Fruit fly (Drosophila melanogaster): Measurements from ENCODE around the gene Lint-O.

Lint-O gene

DNA sequence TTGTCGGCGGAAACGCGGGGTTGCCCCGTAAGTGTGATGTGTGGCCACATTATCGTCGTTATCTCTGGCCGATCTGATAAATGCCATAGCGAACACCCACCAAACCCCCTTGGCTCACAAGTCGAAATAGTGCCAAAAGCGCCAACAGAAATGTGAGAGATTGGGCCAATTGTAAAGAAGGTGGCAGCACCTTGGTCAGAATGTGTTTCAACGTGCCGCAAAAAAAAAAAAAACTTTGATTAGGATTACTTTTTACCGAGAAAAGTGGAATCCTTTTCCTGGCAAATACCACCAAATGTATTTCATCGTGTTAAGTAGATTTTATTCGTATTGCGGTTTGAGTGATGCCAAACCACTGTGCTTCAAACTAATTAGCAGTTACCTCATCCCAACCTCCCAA, 44.5 kb downstream of the Lint-O start (continued):
- peak; percentile 22 for TF ChIP-seq ewg (GFP tag; optimal IDR thresholded peaks at IDR 0.05)
- TF ChIP-seq CG7745 (tag; optimal IDR thresholded peaks at IDR 0.05): no peak
- TF ChIP-seq peb (GFP tag; IDR thresholded peaks at IDR 0.05): peak; percentile 67
- no peak for TF ChIP-seq fru (optimal IDR thresholded peaks at IDR 0.05)
- TF ChIP-seq Sox102F (GFP tag; optimal IDR thresholded peaks at IDR 0.05): peak; percentile 79
- peak; percentile 52 for TF ChIP-seq Ets97D (GFP tag; optimal IDR thresholded peaks at IDR 0.05)
- TF ChIP-seq Gug (GFP tag; IDR thresholded peaks at IDR 0.05): peak; percentile 84
- TF ChIP-seq tx (GFP tag; optimal IDR thresholded peaks at IDR 0.05): peak; percentile 82
- peak; percentile 72 for TF ChIP-seq CG11398 (GFP tag; optimal IDR thresholded peaks at IDR 0.05)
- peak; percentile 89 for TF ChIP-seq zfh2 (GFP tag; optimal IDR thresholded peaks at IDR 0.05)
- TF ChIP-seq Lim3 (GFP tag; IDR thresholded peaks at IDR 0.05): peak; percentile 53; the same call in 1 of the 2 replicates
- TF ChIP-seq Dp (GFP tag; optimal IDR thresholded peaks at IDR 0.05): no peak
- peak; percentile 88 for TF ChIP-seq mam (GFP tag; optimal IDR thresholded peaks at IDR 0.05)
- peak; percentile 91 for TF ChIP-seq gsb (GFP tag; IDR thresholded peaks at IDR 0.05)
- TF ChIP-seq BEAF-32 (GFP tag; optimal IDR thresholded peaks at IDR 0.05): no peak
- peak; percentile 80 for TF ChIP-seq dmrt99B (tag; optimal IDR thresholded peaks at IDR 0.05)
- TF ChIP-seq CG8388 (GFP tag; optimal IDR thresholded peaks at IDR 0.05): peak; percentile 16
- TF ChIP-seq B-H1 (GFP tag; IDR thresholded peaks at IDR 0.05): peak; percentile 83
- no peak for TF ChIP-seq corto (GFP tag; optimal IDR thresholded peaks at IDR 0.05)
- TF ChIP-seq CG32767 (GFP tag; IDR thresholded peaks at IDR 0.05): peak; percentile 77
- TF ChIP-seq dan (GFP tag; IDR thresholded peaks at IDR 0.05): no peak
- peak; percentile 85; the same call in 2 of the 3 replicates for TF ChIP-seq ase (GFP tag; IDR thresholded peaks at IDR 0.05)
- peak; percentile 64 for TF ChIP-seq CG9876 (GFP tag; optimal IDR thresholded peaks at IDR 0.05)
- peak; percentile 53 for TF ChIP-seq CG5245 (GFP tag; optimal IDR thresholded peaks at IDR 0.05)
- TF ChIP-seq CG18764 (GFP tag; optimal IDR thresholded peaks at IDR 0.05): peak; percentile 32
- TF ChIP-seq CG8944 (GFP tag; optimal IDR thresholded peaks at IDR 0.05): peak; percentile 77
- TF ChIP-seq tup (GFP tag; optimal IDR thresholded peaks at IDR 0.05): peak; percentile 66
- TF ChIP-seq CG43689 (GFP tag; IDR thresholded peaks at IDR 0.05): peak; percentile 72
- TF ChIP-seq CG32532 (GFP tag; IDR thresholded peaks at IDR 0.05): peak; percentile 95
- TF ChIP-seq amos (GFP tag; IDR thresholded peaks at IDR 0.05; ENCODE audit: partially characterized antibody): no peak
- TF ChIP-seq CG31388 (GFP tag; optimal IDR thresholded peaks at IDR 0.05): peak; percentile 0
- TF ChIP-seq CG16863 (GFP tag; optimal IDR thresholded peaks at IDR 0.05): peak; percentile 81
- TF ChIP-seq CG13894 (tag; optimal IDR thresholded peaks at IDR 0.05): peak; percentile 74
- no peak for TF ChIP-seq Lhr (GFP tag; optimal IDR thresholded peaks at IDR 0.05)
- no peak for TF ChIP-seq Hr39 (optimal IDR thresholded peaks at IDR 0.05)
- TF ChIP-seq Adf1 (GFP tag; IDR thresholded peaks at IDR 0.05): peak; percentile 73; the same call in 1 of the 2 replicates
- peak; percentile 83 for TF ChIP-seq CG16779 (GFP tag; IDR thresholded peaks at IDR 0.05)
- TF ChIP-seq BtbVII (GFP tag; optimal IDR thresholded peaks at IDR 0.05): peak; percentile 85
- TF ChIP-seq CG10267 (tag; optimal IDR thresholded peaks at IDR 0.05): peak; percentile 5
- peak; percentile 70 for TF ChIP-seq Nf-YA (GFP tag; IDR thresholded peaks at IDR 0.05)
- TF ChIP-seq knrl (GFP tag; IDR thresholded peaks at IDR 0.05; ENCODE audit: partially characterized antibody): no peak
- TF ChIP-seq hth (optimal IDR thresholded peaks at IDR 0.05): no peak
- TF ChIP-seq chm (GFP tag; IDR thresholded peaks at IDR 0.05): peak; percentile 56; the same call in 1 of the 2 replicates
- TF ChIP-seq ssp (GFP tag; IDR thresholded peaks at IDR 0.05): peak; percentile 69
- peak; percentile 68 for TF ChIP-seq CG6813 (GFP tag; optimal IDR thresholded peaks at IDR 0.05)
- TF ChIP-seq usp (GFP tag; optimal IDR thresholded peaks at IDR 0.05): no peak
- peak; percentile 59 for TF ChIP-seq onecut (GFP tag; IDR thresholded peaks at IDR 0.05)
- TF ChIP-seq CG17328 (GFP tag; IDR thresholded peaks at IDR 0.05): peak; percentile 82
- peak; percentile 90 for TF ChIP-seq CG3847 (GFP tag; IDR thresholded peaks at IDR 0.05)
- peak; percentile 84 for TF ChIP-seq CG14050 (GFP tag; IDR thresholded peaks at IDR 0.05)
- TF ChIP-seq maf-S (GFP tag; optimal IDR thresholded peaks at IDR 0.05): peak; percentile 78
- TF ChIP-seq CG10543 (GFP tag; optimal IDR thresholded peaks at IDR 0.05): peak; percentile 50
- TF ChIP-seq CG11560 (tag; IDR thresholded peaks at IDR 0.05): peak; percentile 75
